Fruit fly (Drosophila melanogaster) whole organism, embryonic: ENCODE measurements around the gene CG42395.
A peak's percentile ranks its signal among the peaks of the same experiment; 100 is the strongest.

Source experiments
- Atf-2 ChIP-seq: fragments of 200-800 bp; sonication (Bioruptor generic); optimal IDR thresholded peaks from 2 replicates; lab custom pipeline; 2016; ENCODE audit warnings: missing biosample characterization, missing genetic modification characterization
- B-H1 ChIP-seq: fragments of 200-800 bp; sonication (Bioruptor generic); IDR thresholded peaks from 3 replicates; pipeline ENCODE4 v1.3.6; 2022; ENCODE audit warnings: missing biosample characterization, missing genetic modification characterization
- Blimp-1 ChIP-seq: fragments of 200-800 bp; sonication (Bioruptor generic); optimal IDR thresholded peaks from 3 replicates; lab custom pipeline; 2018; ENCODE audit warnings: missing biosample characterization, missing genetic modification characterization, mild to moderate bottlenecking, moderate library complexity, missing genetic modification reagents
- BtbVII ChIP-seq: fragments of 200-800 bp; sonication (Bioruptor generic); optimal IDR thresholded peaks from 3 replicates; lab custom pipeline; 2017; ENCODE audit warnings: missing biosample characterization, mild to moderate bottlenecking, missing genetic modification characterization
- CG10209 ChIP-seq: fragments of 200-800 bp; sonication (Bioruptor generic); optimal IDR thresholded peaks from 3 replicates; lab custom pipeline; 2017; ENCODE audit warnings: missing biosample characterization, mild to moderate bottlenecking, missing genetic modification characterization, missing genetic modification reagents
- CG10565 ChIP-seq: fragments of 200-800 bp; sonication (Bioruptor generic); optimal IDR thresholded peaks from 3 replicates; lab custom pipeline; 2016; ENCODE audit warnings: missing biosample characterization, mild to moderate bottlenecking, missing genetic modification characterization
- CG12659 ChIP-seq: fragments of 200-800 bp; sonication (Bioruptor generic); optimal IDR thresholded peaks from 3 replicates; lab custom pipeline; 2017; ENCODE audit warnings: mild to moderate bottlenecking, missing biosample characterization, missing genetic modification reagents, missing genetic modification characterization
- CG13123 ChIP-seq: fragments of 200-800 bp; sonication (Bioruptor generic); optimal IDR thresholded peaks from 2 replicates; lab custom pipeline; 2016; ENCODE audit warnings: missing biosample characterization, missing genetic modification characterization
- CG13424 ChIP-seq: fragments of 200-800 bp; sonication (Bioruptor generic); optimal IDR thresholded peaks from 2 replicates; lab custom pipeline; 2019; ENCODE audit warnings: missing biosample characterization, mild to moderate bottlenecking, missing genetic modification characterization, moderate library complexity
- CG1647 ChIP-seq: fragments of 200-800 bp; sonication (Bioruptor generic); optimal IDR thresholded peaks from 3 replicates; lab custom pipeline; 2016; ENCODE audit warnings: missing biosample characterization, missing genetic modification characterization
- CG17361 ChIP-seq: fragments of 200-800 bp; sonication (Bioruptor generic); IDR thresholded peaks from 3 replicates; pipeline ENCODE4 v1.3.6; 2022; ENCODE audit warnings: missing biosample characterization, missing genetic modification characterization
- CG17612 ChIP-seq: fragments of 200-800 bp; sonication (Bioruptor generic); IDR thresholded peaks from 2 replicates; pipeline ENCODE4 v1.3.6; 2022; ENCODE audit warnings: missing biosample characterization, missing genetic modification characterization
- CG2120 ChIP-seq: fragments of 200-800 bp; sonication (Bioruptor generic); optimal IDR thresholded peaks from 3 replicates; lab custom pipeline; 2016; ENCODE audit warnings: missing biosample characterization, missing genetic modification characterization
- CG3163 ChIP-seq: fragments of 200-800 bp; sonication (Bioruptor generic); optimal IDR thresholded peaks from 3 replicates; lab custom pipeline; 2016; ENCODE audit warnings: missing biosample characterization, missing genetic modification characterization
- CG34224 ChIP-seq: fragments of 200-800 bp; sonication (Bioruptor generic); IDR thresholded peaks from 3 replicates; pipeline ENCODE4 v1.3.6; 2022; ENCODE audit warnings: missing biosample characterization, missing genetic modification characterization; ENCODE audit not compliant: partially characterized antibody
- CG34376 ChIP-seq: fragments of 200-800 bp; sonication (Bioruptor generic); optimal IDR thresholded peaks from 2 replicates; lab custom pipeline; 2018; ENCODE audit warnings: missing biosample characterization, mild to moderate bottlenecking, missing genetic modification characterization
- CG6654 ChIP-seq: fragments of 200-800 bp; sonication (Bioruptor generic); optimal IDR thresholded peaks from 2 replicates; lab custom pipeline; 2017; ENCODE audit warnings: missing biosample characterization, mild to moderate bottlenecking, missing genetic modification characterization
- CG9932 ChIP-seq: fragments of 200-800 bp; sonication (Bioruptor generic); IDR thresholded peaks from 2 replicates; pipeline ENCODE4 v1.3.6; 2022; ENCODE audit warnings: missing biosample characterization, missing genetic modification characterization
- D19B ChIP-seq: fragments of 200-800 bp; sonication (Bioruptor generic); optimal IDR thresholded peaks from 2 replicates; lab custom pipeline; 2017; ENCODE audit warnings: missing biosample characterization, mild to moderate bottlenecking, missing genetic modification characterization
- E2f2 ChIP-seq: fragments of 200-800 bp; sonication (Bioruptor generic); IDR thresholded peaks from 2 replicates; pipeline ENCODE4 v1.3.6; 2022; ENCODE audit warnings: missing biosample characterization, missing genetic modification characterization
- Fer3 ChIP-seq: fragments of 200-800 bp; sonication (Bioruptor generic); optimal IDR thresholded peaks from 2 replicates; lab custom pipeline; 2018; ENCODE audit warnings: missing biosample characterization, mild to moderate bottlenecking, missing genetic modification characterization, moderate library complexity
- MTF-1 ChIP-seq: fragments of 200-800 bp; sonication (Bioruptor generic); optimal IDR thresholded peaks from 2 replicates; lab custom pipeline; 2018; ENCODE audit warnings: missing biosample characterization, mild to moderate bottlenecking, missing genetic modification characterization, borderline replicate concordance
- Mrtf ChIP-seq: fragments of 200-800 bp; sonication (Bioruptor generic); IDR thresholded peaks from 3 replicates; pipeline ENCODE4 v1.3.6; 2022; ENCODE audit warnings: missing biosample characterization, missing genetic modification characterization
- Oaz ChIP-seq: fragments of 200-800 bp; sonication (Bioruptor generic); IDR thresholded peaks from 2 replicates; pipeline ENCODE4 v1.3.6; 2022; ENCODE audit warnings: missing biosample characterization, missing genetic modification characterization
- Pdp1 ChIP-seq, 2 experiments: fragments of 200-800 bp; sonication (Bioruptor generic); optimal IDR thresholded peaks; 3 replicates each; lab custom pipeline; 2016; ENCODE audit warnings: missing biosample characterization in 2 of 2, missing genetic modification characterization in 2 of 2, mild to moderate bottlenecking in 1 of 2, moderate library complexity in 1 of 2
- Ravus ChIP-seq: fragments of 200-800 bp; sonication (Bioruptor generic); IDR thresholded peaks from 2 replicates; pipeline ENCODE4 v1.3.6; 2022; ENCODE audit warnings: missing biosample characterization, missing genetic modification characterization
- Rx ChIP-seq: fragments of 200-800 bp; sonication (Bioruptor generic); IDR thresholded peaks from 2 replicates; pipeline ENCODE4 v1.3.6; 2022; ENCODE audit warnings: missing biosample characterization, missing genetic modification characterization
- Trl ChIP-seq, 3 experiments: fragments of >200 bp in 2 of 3; fragments of 200-800 bp in 1 of 3; sonication (Bioruptor generic) in 1 of 3; optimal IDR thresholded peaks; 2 replicates in 1 of 3; 3 replicates in 2 of 3; lab custom pipeline; 2016 to 2017; ENCODE audit warnings: missing biosample characterization in 1 of 3, missing genetic modification characterization in 1 of 3
- ab ChIP-seq: fragments of 200-800 bp; sonication (Bioruptor generic); optimal IDR thresholded peaks from 2 replicates; lab custom pipeline; 2016; ENCODE audit warnings: missing biosample characterization, missing genetic modification characterization
- ap ChIP-seq: fragments of 200-800 bp; sonication (Bioruptor generic); IDR thresholded peaks from 2 replicates; pipeline ENCODE4 v1.3.6; 2022; ENCODE audit warnings: missing biosample characterization, missing genetic modification characterization
- bab2 ChIP-seq: fragments of 200-800 bp; sonication (Bioruptor generic); optimal IDR thresholded peaks from 2 replicates; lab custom pipeline; 2016; ENCODE audit warnings: missing biosample characterization, missing genetic modification characterization
- caup ChIP-seq: fragments of 200-800 bp; sonication (Bioruptor generic); optimal IDR thresholded peaks from 3 replicates; lab custom pipeline; 2017; ENCODE audit warnings: missing biosample characterization, mild to moderate bottlenecking, missing genetic modification characterization, moderate library complexity; ENCODE audit not compliant: severe bottlenecking
- cg ChIP-seq: fragments of 200-800 bp; sonication (Bioruptor generic); optimal IDR thresholded peaks from 3 replicates; lab custom pipeline; 2019; ENCODE audit warnings: missing biosample characterization, mild to moderate bottlenecking, missing genetic modification characterization, moderate library complexity
- cwo ChIP-seq: fragments of 200-800 bp; sonication (Bioruptor generic); optimal IDR thresholded peaks from 3 replicates; lab custom pipeline; 2017; ENCODE audit warnings: missing biosample characterization, missing genetic modification characterization, mild to moderate bottlenecking, moderate library complexity, missing genetic modification reagents
- esg ChIP-seq: fragments of 200-800 bp; sonication (Bioruptor generic); conservative IDR thresholded peaks from 2 replicates; pipeline ENCODE4 v1.3.6; 2022; ENCODE audit warnings: missing biosample characterization, missing genetic modification characterization
- hth ChIP-seq: fragments of >200 bp; optimal IDR thresholded peaks from 2 replicates; lab custom pipeline; 2017; ENCODE audit warnings: inconsistent platforms
- jigr1 ChIP-seq: fragments of 200-800 bp; sonication (Bioruptor generic); IDR thresholded peaks from 3 replicates; pipeline ENCODE4 v1.3.6; 2022; ENCODE audit warnings: missing biosample characterization, missing genetic modification characterization
- jing ChIP-seq: fragments of 200-800 bp; sonication (Bioruptor generic); optimal IDR thresholded peaks from 2 replicates; lab custom pipeline; 2018; ENCODE audit warnings: missing biosample characterization, mild to moderate bottlenecking, missing genetic modification characterization
- ken ChIP-seq: fragments of 200-800 bp; sonication (Bioruptor generic); IDR thresholded peaks from 3 replicates; pipeline ENCODE4 v1.3.6; 2022; ENCODE audit warnings: missing biosample characterization, missing genetic modification characterization
- otp ChIP-seq: fragments of 200-800 bp; sonication (Bioruptor generic); IDR thresholded peaks from 3 replicates; pipeline ENCODE4, ENCODE4 v1.3.6; 2022; ENCODE audit warnings: missing biosample characterization, missing genetic modification characterization
- pho ChIP-seq: fragments of 200-800 bp; sonication (Bioruptor generic); optimal IDR thresholded peaks from 2 replicates; lab custom pipeline; 2016; ENCODE audit warnings: missing biosample characterization, missing genetic modification characterization
- psq ChIP-seq: fragments of 200-800 bp; sonication (Bioruptor generic); optimal IDR thresholded peaks from 2 replicates; lab custom pipeline; 2017; ENCODE audit warnings: missing biosample characterization, missing genetic modification characterization
- ranshi ChIP-seq: fragments of 200-800 bp; sonication (Bioruptor generic); IDR thresholded peaks from 2 replicates; pipeline ENCODE4 v1.3.6; 2022; ENCODE audit warnings: missing biosample characterization, missing genetic modification characterization
- salm ChIP-seq: fragments of 200-800 bp; sonication (Bioruptor generic); optimal IDR thresholded peaks from 2 replicates; lab custom pipeline; 2018; ENCODE audit warnings: missing biosample characterization, mild to moderate bottlenecking, missing genetic modification characterization
- sd ChIP-seq: fragments of 200-800 bp; sonication (Bioruptor generic); optimal IDR thresholded peaks from 3 replicates; lab custom pipeline; 2018; ENCODE audit warnings: missing biosample characterization, mild to moderate bottlenecking, missing genetic modification characterization, moderate library complexity
- sr ChIP-seq: fragments of 200-800 bp; sonication (Bioruptor generic); IDR thresholded peaks from 3 replicates; pipeline ENCODE4 v1.3.6; 2022; ENCODE audit warnings: missing biosample characterization, missing genetic modification characterization
- stc ChIP-seq: fragments of 200-800 bp; sonication (Bioruptor generic); IDR thresholded peaks from 2 replicates; pipeline ENCODE4 v1.3.6; 2022; ENCODE audit warnings: missing biosample characterization, missing genetic modification characterization
- tll ChIP-seq, 2 experiments: fragments of 200-800 bp in 1 of 2; fragments of >200 bp in 1 of 2; sonication (Bioruptor generic) in 1 of 2; optimal IDR thresholded peaks; 2 replicates each; lab custom pipeline; 2017 to 2019; ENCODE audit warnings: missing biosample characterization in 2 of 2, missing genetic modification characterization in 2 of 2, mild to moderate bottlenecking in 1 of 2, moderate library complexity in 1 of 2
- zfh2 ChIP-seq: fragments of 200-800 bp; sonication (Bioruptor generic); optimal IDR thresholded peaks from 2 replicates; lab custom pipeline; 2016; ENCODE audit warnings: missing biosample characterization, missing genetic modification characterization

Gene CG42395

dm6 chrX:9585359-9586002 is 9.4 kb upstream of the CG42395 start, which contains the start of gene Hex-A (continued):
- peak; percentile 92 for TF ChIP-seq sd (tag; lab: Kevin White, UChicago)
- TF ChIP-seq jing (GFP tag; lab: Kevin White, UChicago), result peak; percentile 89
- peak; percentile 76 for TF ChIP-seq Rx (GFP tag; lab: Robert Waterston, UW)
- peak; percentile 93 for TF ChIP-seq stc (GFP tag; lab: Robert Waterston, UW)
- peak; percentile 96 for TF ChIP-seq CG17361 (GFP tag; lab: Robert Waterston, UW)
- TF ChIP-seq CG3163 (GFP tag; lab: Kevin White, UChicago), result peak; percentile 76
- TF ChIP-seq B-H1 (GFP tag; lab: Robert Waterston, UW), result peak; percentile 86
- TF ChIP-seq Mrtf, result peak; percentile 81
- peak; percentile 95 for TF ChIP-seq CG10209
- peak; percentile 86 for TF ChIP-seq D19B (GFP tag; lab: Kevin White, UChicago)
- TF ChIP-seq ken, result peak; percentile 80
- TF ChIP-seq jigr1 (GFP tag; lab: Robert Waterston, UW), result peak; percentile 67; the same call in 2 of the 3 replicates
- TF ChIP-seq CG10565 (GFP tag; lab: Kevin White, UChicago), result peak; percentile 73
- TF ChIP-seq Blimp-1 (GFP tag; lab: Kevin White, UChicago), result peak; percentile 94
- TF ChIP-seq psq (GFP tag; lab: Kevin White, UChicago), result peak; percentile 83
- peak; percentile 60 for TF ChIP-seq Ravus (GFP tag; lab: Robert Waterston, UW)
- peak; percentile 86 for TF ChIP-seq MTF-1 (GFP tag; lab: Kevin White, UChicago)
- TF ChIP-seq hth (lab: Kevin White, UChicago), result no peak
- peak; percentile 96 for TF ChIP-seq salm
- TF ChIP-seq Atf-2 (GFP tag; lab: Kevin White, UChicago), result peak; percentile 91
- TF ChIP-seq E2f2 (GFP tag; lab: Robert Waterston, UW), result peak; percentile 77
- peak; percentile 83; the same call in 1 of the 3 replicates for TF ChIP-seq otp (GFP tag; lab: Robert Waterston, UW)
- peak; percentile 97 for TF ChIP-seq pho (GFP tag; lab: Kevin White, UChicago)
- peak; percentile 92 for TF ChIP-seq zfh2
- peak; percentile 83 for TF ChIP-seq ap
- TF ChIP-seq BtbVII (GFP tag; lab: Kevin White, UChicago), result peak; percentile 98
- peak; percentile 97 for TF ChIP-seq caup (GFP tag; lab: Kevin White, UChicago)
- peak; percentile 97 for TF ChIP-seq CG2120
- TF ChIP-seq CG1647 (GFP tag; lab: Kevin White, UChicago), result peak; percentile 86
- peak; percentile 76 for TF ChIP-seq CG17612 (GFP tag; lab: Robert Waterston, UW)
- peak; percentile 85 for TF ChIP-seq CG9932 (GFP tag; lab: Robert Waterston, UW)
- peak; percentile 97 for TF ChIP-seq Fer3 (tag; lab: Kevin White, UChicago)
- TF ChIP-seq cwo (GFP tag; lab: Kevin White, UChicago), result peak; percentile 96
- TF ChIP-seq Pdp1 (GFP tag; optimal IDR thresholded peaks at IDR 0.05; lab: Kevin White, UChicago), result peak; percentile 91 to 94
- TF ChIP-seq CG13424, result peak; percentile 99
- TF ChIP-seq Trl (optimal IDR thresholded peaks at IDR 0.05; lab: Kevin White, UChicago), result peak; percentile 84 to 91
- peak; percentile 94 for TF ChIP-seq Trl (GFP tag; optimal IDR thresholded peaks at IDR 0.05; lab: Kevin White, UChicago)
- peak; percentile 89 for TF ChIP-seq esg (GFP tag; lab: Robert Waterston, UW)
- peak; percentile 55 for TF ChIP-seq ab (GFP tag; lab: Kevin White, UChicago)
- TF ChIP-seq bab2 (GFP tag; lab: Kevin White, UChicago), result peak; percentile 95
- TF ChIP-seq CG13123, result peak; percentile 81
- TF ChIP-seq Oaz, result peak; percentile 89
- peak; percentile 56; the same call in 2 of the 3 replicates for TF ChIP-seq sr (GFP tag; lab: Robert Waterston, UW)
- TF ChIP-seq ranshi (GFP tag; lab: Robert Waterston, UW), result peak; percentile 84
- TF ChIP-seq CG34376 (GFP tag; lab: Kevin White, UChicago), result peak; percentile 100
- TF ChIP-seq tll (GFP tag; optimal IDR thresholded peaks at IDR 0.05; lab: Kevin White, UChicago), result peak in 1 of 2 experiments; percentile 52
- TF ChIP-seq cg, result peak; percentile 70
- peak; percentile 86 for TF ChIP-seq CG6654
- TF ChIP-seq CG12659 (GFP tag; lab: Kevin White, UChicago), result peak; percentile 98
- TF ChIP-seq CG34224 (GFP tag; lab: Robert Waterston, UW), result peak; percentile 60
